Fruit fly (Drosophila melanogaster): ENCODE data around the gene dls.

Gene dls

DNA sequence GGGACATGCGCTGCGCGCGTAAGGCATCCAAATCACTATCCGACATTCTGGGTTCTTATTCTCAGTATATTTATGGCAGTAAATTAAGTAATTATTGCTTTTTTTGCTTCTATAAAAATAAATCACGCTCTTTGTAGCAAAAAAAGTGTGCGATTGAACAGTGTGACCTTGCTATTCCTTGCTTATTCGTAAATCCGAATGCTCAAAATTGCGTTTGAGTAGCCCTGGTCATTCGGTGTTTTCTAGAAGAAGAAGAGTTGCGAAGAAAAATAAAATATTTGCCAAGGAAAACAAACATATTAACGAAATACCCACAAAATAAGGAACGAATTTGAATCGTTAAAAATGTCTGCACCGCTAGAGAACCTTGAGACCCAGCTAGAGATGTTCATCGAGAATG is 30.7 kb downstream of the dls start, which contains the start of the genes PDCD-5 and MED10 (continued):
- TF ChIP-seq Blimp-1 (GFP tag; optimal IDR thresholded peaks at IDR 0.05) (no peak), acj6 (GFP tag; optimal IDR thresholded peaks at IDR 0.05) (no peak), spab (GFP tag; optimal IDR thresholded peaks at IDR 0.05) (no peak), CG1621 (tag; optimal IDR thresholded peaks at IDR 0.05) (no peak), dsx (GFP tag; optimal IDR thresholded peaks at IDR 0.05; ENCODE audit: poor library complexity, severe bottlenecking) (peak; percentile 48), OdsH (GFP tag; optimal IDR thresholded peaks at IDR 0.05) (no peak), CG31627 (GFP tag; optimal IDR thresholded peaks at IDR 0.05) (no peak), CG6276 (GFP tag; optimal IDR thresholded peaks at IDR 0.05) (no peak), Hr38 (GFP tag; optimal IDR thresholded peaks at IDR 0.05) (no peak), CG3919 (GFP tag; optimal IDR thresholded peaks at IDR 0.05) (no peak), CG6854 (GFP tag; optimal IDR thresholded peaks at IDR 0.05) (no peak), eg (GFP tag; IDR thresholded peaks at IDR 0.05) (no peak), CG8632 (GFP tag; optimal IDR thresholded peaks at IDR 0.05) (no peak), CG10631 (GFP tag; optimal IDR thresholded peaks at IDR 0.05) (no peak), Sox102F (GFP tag; optimal IDR thresholded peaks at IDR 0.05) (no peak), CG6792 (GFP tag; optimal IDR thresholded peaks at IDR 0.05) (no peak), Met (GFP tag; optimal IDR thresholded peaks at IDR 0.05) (no peak), Lpt (GFP tag; optimal IDR thresholded peaks at IDR 0.05) (no peak), ss (GFP tag; optimal IDR thresholded peaks at IDR 0.05) (peak; percentile 11 to 26), CG15336 (GFP tag; IDR thresholded peaks at IDR 0.05) (no peak)

DNA sequence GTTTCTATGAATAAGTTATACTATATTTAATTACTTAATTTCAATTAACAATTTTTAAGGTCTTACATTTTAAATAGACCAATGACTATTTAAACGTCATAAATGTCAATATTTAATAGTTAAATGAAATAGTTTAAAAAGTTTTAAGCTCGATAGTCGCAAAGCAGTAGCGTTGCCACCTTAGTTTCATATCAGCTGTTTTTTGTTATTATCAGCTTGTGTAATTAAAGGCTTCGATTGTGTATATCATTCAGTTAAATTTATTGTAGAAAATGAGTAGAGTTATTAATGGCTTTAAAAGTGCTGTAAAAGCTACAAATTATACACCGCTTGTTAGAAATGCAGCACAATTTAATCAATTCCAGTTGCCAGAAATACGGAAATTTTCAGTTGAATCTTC is 31.8 kb downstream of the dls start, which contains the start of gene Hsc20:
Hsc20 (plus strand) TSS at position 204 of the 400 bp plus-strand sequence.
- TF ChIP-seq esn (GFP tag; optimal IDR thresholded peaks at IDR 0.05) (no peak), cyc (GFP tag; optimal IDR thresholded peaks at IDR 0.05) (no peak), fkh (GFP tag; optimal IDR thresholded peaks at IDR 0.05) (peak; percentile 57), Eip78C (GFP tag) (peak; percentile 14), Hr38 (GFP tag; optimal IDR thresholded peaks at IDR 0.05) (no peak)

dm6 chr3L:16233850-16234494 is 32.8 kb downstream of the dls start:
- TF ChIP-seq dac (GFP tag; optimal IDR thresholded peaks at IDR 0.05) = no peak
- no peak for TF ChIP-seq spab (GFP tag; optimal IDR thresholded peaks at IDR 0.05)
- TF ChIP-seq CG8119 (GFP tag; IDR thresholded peaks at IDR 0.05) = no peak
- TF ChIP-seq dsx (GFP tag; optimal IDR thresholded peaks at IDR 0.05; ENCODE audit: poor library complexity, severe bottlenecking) = peak; percentile 56
- peak; percentile 14 for TF ChIP-seq CG6854 (GFP tag; optimal IDR thresholded peaks at IDR 0.05)
- TF ChIP-seq CG9139 (GFP tag; optimal IDR thresholded peaks at IDR 0.05) = no peak
- TF ChIP-seq Eip78C (GFP tag) = peak; percentile 67
- TF ChIP-seq Met (GFP tag; optimal IDR thresholded peaks at IDR 0.05) = no peak
- no peak for TF ChIP-seq CG6163 (GFP tag; IDR thresholded peaks at IDR 0.05)
- TF ChIP-seq svp (GFP tag) = peak; percentile 86
- peak; percentile 0 for TF ChIP-seq CG6808 (GFP tag; optimal IDR thresholded peaks at IDR 0.05)
- peak; percentile 28 for TF ChIP-seq vri (GFP tag; optimal IDR thresholded peaks at IDR 0.05)
- no peak for TF ChIP-seq Hr38 (GFP tag; optimal IDR thresholded peaks at IDR 0.05)
- TF ChIP-seq Sox14 (GFP tag; optimal IDR thresholded peaks at IDR 0.05) = peak; percentile 38
- no peak for TF ChIP-seq topi (GFP tag; optimal IDR thresholded peaks at IDR 0.05)

dm6 chr3L:16241296-16241695 is 40.2 kb downstream of the dls start:
- TF ChIP-seq spab (GFP tag; optimal IDR thresholded peaks at IDR 0.05) (no peak), Hr4 (GFP tag; optimal IDR thresholded peaks at IDR 0.05) (no peak), Blimp-1 (GFP tag; optimal IDR thresholded peaks at IDR 0.05) (no peak), CG16779 (tag; optimal IDR thresholded peaks at IDR 0.05) (no peak), dsx (GFP tag; optimal IDR thresholded peaks at IDR 0.05; ENCODE audit: poor library complexity, severe bottlenecking) (no peak), Eip93F (GFP tag; optimal IDR thresholded peaks at IDR 0.05) (no peak), esn (GFP tag; optimal IDR thresholded peaks at IDR 0.05) (no peak), ss (GFP tag; optimal IDR thresholded peaks at IDR 0.05) (no peak)
